Fruit fly (Drosophila melanogaster) Kc167 (cell line): ENCODE data around the gene CG10418.

Experiments
- Myc ChIP-seq: fragments of >200 bp; optimal IDR thresholded peaks from 2 replicates; lab custom pipeline; 2017; ENCODE audit warnings: missing external identifiers
- Sin3A ChIP-seq: fragments of >200 bp; optimal IDR thresholded peaks from 2 replicates; lab custom pipeline; 2018; ENCODE audit warnings: missing external identifiers
- h ChIP-seq: fragments of >200 bp; optimal IDR thresholded peaks from 3 replicates; lab custom pipeline; 2018; ENCODE audit warnings: missing external identifiers
- insv ChIP-seq: fragments of >200 bp; optimal IDR thresholded peaks from 3 replicates; lab custom pipeline; 2018; ENCODE audit warnings: missing external identifiers
- psq ChIP-seq: fragments of >200 bp; optimal IDR thresholded peaks from 2 replicates; lab custom pipeline; 2017; ENCODE audit warnings: missing external identifiers
- ttk ChIP-seq: sonication (Bioruptor generic); optimal IDR thresholded peaks from 2 replicates; lab custom pipeline; 2017; ENCODE audit warnings: missing external identifiers

dm6 chr3L:12329549-12329948 is 6.9 kb upstream of the CG10418 start:
- TF ChIP-seq h (lab: Kevin White, UChicago) (no peak), Sin3A (lab: Kevin White, UChicago) (no peak), psq (lab: Kevin White, UChicago) (no peak), Myc (lab: Kevin White, UChicago) (no peak), insv (lab: Kevin White, UChicago) (no peak), ttk (lab: Kevin White, UChicago) (no peak)
